Fruit fly (Drosophila melanogaster): ENCODE measurements around the gene CG15025.

Gene CG15025

dm6 chr3R:19463874-19464549 lies 26.9 kb downstream of the CG15025 start (continued):
- TF ChIP-seq Gsc (GFP tag; IDR thresholded peaks at IDR 0.05) (no peak), CG31441 (GFP tag; IDR thresholded peaks at IDR 0.05) (peak; percentile 56; the same call in 1 of the 2 replicates), so (GFP tag; IDR thresholded peaks at IDR 0.05) (no peak), ssp (GFP tag; IDR thresholded peaks at IDR 0.05) (no peak), CkIIα-i1 (GFP tag; IDR thresholded peaks at IDR 0.05) (no peak), CG9727 (GFP tag; optimal IDR thresholded peaks at IDR 0.05) (peak; percentile 79), Tbp (GFP tag; optimal IDR thresholded peaks at IDR 0.05) (no peak), crp (GFP tag; optimal IDR thresholded peaks at IDR 0.05) (no peak), CG17361 (GFP tag; IDR thresholded peaks at IDR 0.05) (no peak), CG7839 (tag; optimal IDR thresholded peaks at IDR 0.05) (peak; percentile 29), Awh (GFP tag; IDR thresholded peaks at IDR 0.05) (peak; percentile 80), Nf-YA (GFP tag; IDR thresholded peaks at IDR 0.05) (0 out of 2 replicates have a peak, but pooled peaks have one; percentile 33), z (GFP tag; IDR thresholded peaks at IDR 0.05) (0 out of 3 replicates have a peak, but pooled peaks have one; percentile 20), CG18619 (GFP tag; optimal IDR thresholded peaks at IDR 0.05) (peak; percentile 64), CG4617 (GFP tag; optimal IDR thresholded peaks at IDR 0.05; ENCODE audit: borderline replicate concordance) (no peak), vnd (GFP tag; IDR thresholded peaks at IDR 0.05; ENCODE audit: partially characterized antibody) (no peak), CrebB (tag; optimal IDR thresholded peaks at IDR 0.05) (peak; percentile 82), D19A (tag; optimal IDR thresholded peaks at IDR 0.05) (peak; percentile 54), Dad (GFP tag; optimal IDR thresholded peaks at IDR 0.05) (no peak), NC2α (GFP tag; optimal IDR thresholded peaks at IDR 0.05) (peak; percentile 47), CG14667 (GFP tag; IDR thresholded peaks at IDR 0.05) (no peak), CG8290 (GFP tag; optimal IDR thresholded peaks at IDR 0.05) (no peak), CG8290 (tag; optimal IDR thresholded peaks at IDR 0.05) (peak; percentile 72 to 74), CG7745 (tag; optimal IDR thresholded peaks at IDR 0.05) (peak; percentile 66), CG3995 (GFP tag; optimal IDR thresholded peaks at IDR 0.05) (no peak), Dbx (GFP tag; IDR thresholded peaks at IDR 0.05) (no peak), CG10321 (GFP tag; IDR thresholded peaks at IDR 0.05) (no peak), caup (GFP tag; optimal IDR thresholded peaks at IDR 0.05; ENCODE audit: severe bottlenecking) (peak; percentile 76), Drgx (GFP tag; IDR thresholded peaks at IDR 0.05) (no peak), Bgb (GFP tag; IDR thresholded peaks at IDR 0.05; ENCODE audit: partially characterized antibody) (no peak), CG1024 (GFP tag; IDR thresholded peaks at IDR 0.05) (peak; percentile 18; the same call in 1 of the 2 replicates), Ets65A (GFP tag) (no peak), CoRest (tag; optimal IDR thresholded peaks at IDR 0.05) (peak; percentile 52), Chrac-16 (GFP tag; optimal IDR thresholded peaks at IDR 0.05) (no peak), kay (GFP tag; optimal IDR thresholded peaks at IDR 0.05) (no peak), Neu2 (GFP tag; optimal IDR thresholded peaks at IDR 0.05; ENCODE audit: borderline replicate concordance) (no peak), CG4360 (GFP tag; IDR thresholded peaks at IDR 0.05) (peak; percentile 64), grau (tag; optimal IDR thresholded peaks at IDR 0.05) (peak; percentile 40), wek (GFP tag; optimal IDR thresholded peaks at IDR 0.05) (peak; percentile 84), nerfin-1 (tag; optimal IDR thresholded peaks at IDR 0.05) (peak; percentile 66), p53 (GFP tag; optimal IDR thresholded peaks at IDR 0.05) (peak; percentile 61), CG16813 (GFP tag; IDR thresholded peaks at IDR 0.05; ENCODE audit: partially characterized antibody) (no peak), zfh1 (GFP tag; IDR thresholded peaks at IDR 0.05) (no peak), CG17186 (GFP tag; optimal IDR thresholded peaks at IDR 0.05) (peak; percentile 55), Hr39 (optimal IDR thresholded peaks at IDR 0.05) (no peak), CTCF (GFP tag; optimal IDR thresholded peaks at IDR 0.05) (peak; percentile 29), TFAM (GFP tag; optimal IDR thresholded peaks at IDR 0.05) (peak; percentile 43), org-1 (GFP tag; optimal IDR thresholded peaks at IDR 0.05) (peak; percentile 80), CG18764 (GFP tag; optimal IDR thresholded peaks at IDR 0.05) (peak; percentile 58), ewg (GFP tag; optimal IDR thresholded peaks at IDR 0.05) (peak; percentile 58), Xrp1 (GFP tag; IDR thresholded peaks at IDR 0.05) (peak; percentile 69), unpg (GFP tag; optimal IDR thresholded peaks at IDR 0.05) (peak; percentile 64)

Data from whole organism, embryonic.